Fruit fly (Drosophila melanogaster): ENCODE data around the gene CG9588.

CG9588 gene

dm6 chr3R:13659865-13660738 is 16.4 kb downstream of the CG9588 start, which contains the start of gene Hrb87F (continued):
- TF ChIP-seq CG13894 (tag; optimal IDR thresholded peaks at IDR 0.05), result no peak
- no peak for TF ChIP-seq CG13287 (GFP tag; IDR thresholded peaks at IDR 0.05; ENCODE audit: partially characterized antibody)
- no peak for TF ChIP-seq CG10366 (GFP tag; IDR thresholded peaks at IDR 0.05)
- peak; percentile 60 for TF ChIP-seq CG7987 (GFP tag; optimal IDR thresholded peaks at IDR 0.05)
- TF ChIP-seq CG3065 (GFP tag; optimal IDR thresholded peaks at IDR 0.05), result no peak
- TF ChIP-seq CG2678 (tag; optimal IDR thresholded peaks at IDR 0.05), result no peak
- TF ChIP-seq zf30C (GFP tag; optimal IDR thresholded peaks at IDR 0.05), result no peak
- no peak for TF ChIP-seq vvl (GFP tag; IDR thresholded peaks at IDR 0.05)
- peak; percentile 35 for TF ChIP-seq CG17568 (GFP tag; optimal IDR thresholded peaks at IDR 0.05)
- TF ChIP-seq CG34422 (GFP tag; IDR thresholded peaks at IDR 0.05), result peak; percentile 81; the same call in 1 of the 3 replicates
- TF ChIP-seq Xrp1 (GFP tag; IDR thresholded peaks at IDR 0.05), result no peak
- TF ChIP-seq CG32532 (GFP tag; IDR thresholded peaks at IDR 0.05), result peak; percentile 49
- peak; percentile 91 for TF ChIP-seq ssp (GFP tag; IDR thresholded peaks at IDR 0.05)
- TF ChIP-seq CG11723 (GFP tag; optimal IDR thresholded peaks at IDR 0.05), result no peak
- TF ChIP-seq Ada2b (GFP tag; IDR thresholded peaks at IDR 0.05), result no peak
- TF ChIP-seq Bgb (GFP tag; IDR thresholded peaks at IDR 0.05; ENCODE audit: partially characterized antibody), result peak; percentile 19; the same call in 1 of the 2 replicates
- TF ChIP-seq CG10147 (GFP tag; optimal IDR thresholded peaks at IDR 0.05), result no peak
- no peak for TF ChIP-seq CG8478 (optimal IDR thresholded peaks at IDR 0.05)
- TF ChIP-seq sug (tag; optimal IDR thresholded peaks at IDR 0.05), result no peak
- TF ChIP-seq CG14441 (GFP tag; IDR thresholded peaks at IDR 0.05), result no peak
- TF ChIP-seq gem (tag; optimal IDR thresholded peaks at IDR 0.05), result no peak
- TF ChIP-seq Atf-2 (GFP tag; optimal IDR thresholded peaks at IDR 0.05), result no peak
- TF ChIP-seq sens (GFP tag), result no peak
- no peak for TF ChIP-seq Sry-β (GFP tag; optimal IDR thresholded peaks at IDR 0.05)
- peak in 1 of 2 experiments; percentile 9 for TF ChIP-seq bsh (GFP tag; optimal IDR thresholded peaks at IDR 0.05)
- TF ChIP-seq Vsx1 (GFP tag; optimal IDR thresholded peaks at IDR 0.05), result no peak
- TF ChIP-seq CG1233 (GFP tag; optimal IDR thresholded peaks at IDR 0.05), result no peak
- no peak for TF ChIP-seq bigmax (GFP tag; optimal IDR thresholded peaks at IDR 0.05)
- peak; percentile 33; the same call in 1 of the 2 replicates for TF ChIP-seq NFAT (GFP tag; IDR thresholded peaks at IDR 0.05)
- TF ChIP-seq CG17612 (GFP tag; IDR thresholded peaks at IDR 0.05), result no peak
- no peak for TF ChIP-seq bcd (GFP tag; optimal IDR thresholded peaks at IDR 0.05)
- TF ChIP-seq bowl (GFP tag; IDR thresholded peaks at IDR 0.05), result no peak
- TF ChIP-seq CrebB (tag; optimal IDR thresholded peaks at IDR 0.05), result peak; percentile 8
- no peak for TF ChIP-seq lov (optimal IDR thresholded peaks at IDR 0.05)
- peak; percentile 22; the same call in 1 of the 3 replicates for TF ChIP-seq lov (GFP tag; IDR thresholded peaks at IDR 0.05)
- TF ChIP-seq Ravus (GFP tag; IDR thresholded peaks at IDR 0.05), result no peak
- TF ChIP-seq ab (GFP tag; optimal IDR thresholded peaks at IDR 0.05), result no peak
- TF ChIP-seq pzg (GFP tag; optimal IDR thresholded peaks at IDR 0.05), result peak; percentile 51
- TF ChIP-seq dan (GFP tag; IDR thresholded peaks at IDR 0.05), result no peak
- peak; percentile 98 for TF ChIP-seq CG17802 (tag; optimal IDR thresholded peaks at IDR 0.05)
- TF ChIP-seq CG6765 (GFP tag; optimal IDR thresholded peaks at IDR 0.05), result no peak
- TF ChIP-seq Max (GFP tag; optimal IDR thresholded peaks at IDR 0.05), result no peak
- TF ChIP-seq CG3726 (GFP tag; IDR thresholded peaks at IDR 0.05), result no peak
- TF ChIP-seq slou (GFP tag; optimal IDR thresholded peaks at IDR 0.05), result no peak
- TF ChIP-seq onecut (GFP tag; IDR thresholded peaks at IDR 0.05), result no peak
- TF ChIP-seq Hsf (GFP tag; optimal IDR thresholded peaks at IDR 0.05), result no peak
- no peak for TF ChIP-seq BtbVII (GFP tag; optimal IDR thresholded peaks at IDR 0.05)
- TF ChIP-seq fu2 (GFP tag; optimal IDR thresholded peaks at IDR 0.05), result no peak
- TF ChIP-seq CG11695 (GFP tag; IDR thresholded peaks at IDR 0.05), result no peak
- TF ChIP-seq yki (optimal IDR thresholded peaks at IDR 0.05), result no peak
- peak; percentile 87 for TF ChIP-seq CG1024 (GFP tag; IDR thresholded peaks at IDR 0.05)
